Fruit fly (Drosophila melanogaster) whole organism, embryonic: ENCODE measurements around the gene glob3.
A peak's percentile ranks its signal among the peaks of the same experiment; 100 is the strongest.

Source experiments
- Aef1 ChIP-seq: fragments of 200-800 bp; sonication (Bioruptor generic); IDR thresholded peaks from 3 replicates; pipeline ENCODE4 v1.3.6; 2022; ENCODE audit warnings: missing biosample characterization, missing genetic modification characterization
- CG10267 ChIP-seq: fragments of 200-800 bp; sonication (Bioruptor generic); optimal IDR thresholded peaks from 2 replicates; lab custom pipeline; 2018; ENCODE audit warnings: missing biosample characterization, mild to moderate bottlenecking, missing genetic modification characterization, moderate library complexity
- CG10321 ChIP-seq: fragments of 200-800 bp; sonication (Bioruptor generic); IDR thresholded peaks from 2 replicates; pipeline ENCODE4 v1.3.6; 2022; ENCODE audit warnings: missing biosample characterization, missing genetic modification characterization
- CG10543 ChIP-seq: fragments of 200-800 bp; sonication (Bioruptor generic); optimal IDR thresholded peaks from 3 replicates; lab custom pipeline; 2017; ENCODE audit warnings: missing biosample characterization, mild to moderate bottlenecking, missing genetic modification characterization, moderate library complexity
- CG12071 ChIP-seq: fragments of 200-800 bp; sonication (Bioruptor generic); optimal IDR thresholded peaks from 3 replicates; lab custom pipeline; 2018; ENCODE audit warnings: missing biosample characterization, mild to moderate bottlenecking, missing genetic modification characterization
- CG13775 ChIP-seq: fragments of 200-800 bp; sonication (Bioruptor generic); optimal IDR thresholded peaks from 3 replicates; lab custom pipeline; 2017; ENCODE audit warnings: missing biosample characterization, mild to moderate bottlenecking, missing genetic modification characterization
- CG1529 ChIP-seq: fragments of 200-800 bp; sonication (Bioruptor generic); optimal IDR thresholded peaks from 3 replicates; lab custom pipeline; 2018; ENCODE audit warnings: missing biosample characterization, missing genetic modification characterization
- CG16815 ChIP-seq: fragments of 200-800 bp; sonication (Bioruptor generic); optimal IDR thresholded peaks from 3 replicates; lab custom pipeline; 2017; ENCODE audit warnings: missing biosample characterization, mild to moderate bottlenecking, missing genetic modification characterization
- CG17802 ChIP-seq: fragments of 200-800 bp; sonication (Bioruptor generic); optimal IDR thresholded peaks from 2 replicates; lab custom pipeline; 2018; ENCODE audit warnings: missing biosample characterization, mild to moderate bottlenecking, missing genetic modification characterization, moderate library complexity
- CG17912 ChIP-seq: fragments of 200-800 bp; sonication (Bioruptor generic); optimal IDR thresholded peaks from 2 replicates; lab custom pipeline; 2018; ENCODE audit warnings: missing biosample characterization, mild to moderate bottlenecking, missing genetic modification characterization
- CG2889 ChIP-seq: fragments of 200-800 bp; sonication (Bioruptor generic); IDR thresholded peaks from 3 replicates; pipeline ENCODE4 v1.3.6; 2022; ENCODE audit warnings: missing biosample characterization, missing genetic modification characterization
- CG33213 ChIP-seq: fragments of 200-800 bp; sonication (Bioruptor generic); optimal IDR thresholded peaks from 3 replicates; lab custom pipeline; 2016; ENCODE audit warnings: missing biosample characterization, missing genetic modification characterization
- CG3726 ChIP-seq: fragments of 200-800 bp; sonication (Bioruptor generic); IDR thresholded peaks from 3 replicates; pipeline ENCODE4, ENCODE4 v1.3.6; 2022; ENCODE audit warnings: missing biosample characterization, missing genetic modification characterization
- CG3995 ChIP-seq: fragments of 200-800 bp; sonication (Bioruptor generic); optimal IDR thresholded peaks from 3 replicates; lab custom pipeline; 2016; ENCODE audit warnings: missing biosample characterization, missing genetic modification characterization
- CG4854 ChIP-seq: fragments of 200-800 bp; sonication (Bioruptor generic); optimal IDR thresholded peaks from 2 replicates; lab custom pipeline; 2016; ENCODE audit warnings: missing biosample characterization, missing genetic modification characterization, inconsistent platforms
- CG5245 ChIP-seq: fragments of 200-800 bp; sonication (Bioruptor generic); optimal IDR thresholded peaks from 3 replicates; lab custom pipeline; 2016; ENCODE audit warnings: missing biosample characterization, missing genetic modification characterization
- CG6765 ChIP-seq: fragments of 200-800 bp; sonication (Bioruptor generic); optimal IDR thresholded peaks from 3 replicates; lab custom pipeline; 2017; ENCODE audit warnings: missing biosample characterization, mild to moderate bottlenecking, missing genetic modification characterization
- CG8924 ChIP-seq: fragments of 200-800 bp; optimal IDR thresholded peaks from 3 replicates; lab custom pipeline; 2019; ENCODE audit warnings: missing biosample characterization, mild to moderate bottlenecking, missing genetic modification characterization, moderate library complexity
- E2f1 ChIP-seq: fragments of 200-800 bp; sonication (Bioruptor generic); IDR thresholded peaks from 2 replicates; pipeline ENCODE4 v1.3.6; 2022; ENCODE audit warnings: missing biosample characterization, missing genetic modification characterization
- H15 ChIP-seq: fragments of 200-800 bp; sonication (Bioruptor generic); IDR thresholded peaks from 3 replicates; pipeline ENCODE4 v1.3.6; 2022; ENCODE audit warnings: missing biosample characterization, missing genetic modification characterization
- HLH54F ChIP-seq: fragments of 200-800 bp; sonication (Bioruptor generic); optimal IDR thresholded peaks from 3 replicates; lab custom pipeline; 2016; ENCODE audit warnings: missing biosample characterization, missing genetic modification characterization
- HmgD ChIP-seq: fragments of 200-800 bp; sonication (Bioruptor generic); optimal IDR thresholded peaks from 3 replicates; lab custom pipeline; 2016; ENCODE audit warnings: missing biosample characterization, missing genetic modification characterization
- Hmr ChIP-seq: fragments of 200-800 bp; sonication (Bioruptor generic); optimal IDR thresholded peaks from 3 replicates; lab custom pipeline; 2017; ENCODE audit warnings: mild to moderate bottlenecking, missing biosample characterization, missing genetic modification reagents, missing genetic modification characterization
- Max ChIP-seq: fragments of 200-800 bp; sonication (Bioruptor generic); optimal IDR thresholded peaks from 2 replicates; lab custom pipeline; 2016; ENCODE audit warnings: missing biosample characterization, mild to moderate bottlenecking, missing genetic modification characterization
- Nf-YA ChIP-seq: fragments of 200-800 bp; sonication (Bioruptor generic); IDR thresholded peaks from 2 replicates; pipeline ENCODE4 v1.3.6; 2022; ENCODE audit warnings: missing biosample characterization, missing genetic modification characterization
- Opbp ChIP-seq: fragments of 200-800 bp; sonication (Bioruptor generic); IDR thresholded peaks from 3 replicates; pipeline ENCODE4 v1.3.6; 2022; ENCODE audit warnings: missing biosample characterization, missing genetic modification characterization; ENCODE audit not compliant: partially characterized antibody
- Side ChIP-seq: fragments of 200-800 bp; sonication (Bioruptor generic); optimal IDR thresholded peaks from 2 replicates; lab custom pipeline; 2016; ENCODE audit warnings: missing biosample characterization, missing genetic modification characterization
- Ssrp ChIP-seq: fragments of 200-800 bp; sonication (Bioruptor generic); optimal IDR thresholded peaks from 2 replicates; lab custom pipeline; 2018; ENCODE audit warnings: missing biosample characterization, mild to moderate bottlenecking, missing genetic modification characterization, moderate library complexity
- Stat92E ChIP-seq, 3 experiments: fragments of >200 bp in 2 of 3; fragments of 200-800 bp in 1 of 3; sonication (Bioruptor generic) in 1 of 3; optimal IDR thresholded peaks; 2 replicates each; lab custom pipeline; 2017 to 2019; ENCODE audit warnings: missing biosample characterization in 3 of 3, missing genetic modification characterization in 3 of 3, mild to moderate bottlenecking in 1 of 3, moderate library complexity in 1 of 3
- chinmo ChIP-seq: fragments of 200-800 bp; sonication (Bioruptor generic); IDR thresholded peaks from 4 replicates; pipeline ENCODE4 v1.3.6; 2022; ENCODE audit warnings: missing biosample characterization, missing genetic modification characterization; ENCODE audit not compliant: partially characterized antibody
- chm ChIP-seq: fragments of 200-800 bp; sonication (Bioruptor generic); IDR thresholded peaks from 2 replicates; pipeline ENCODE4 v1.3.6; 2022; ENCODE audit warnings: missing biosample characterization, missing genetic modification characterization
- crol ChIP-seq: fragments of 200-800 bp; sonication (Bioruptor generic); IDR thresholded peaks from 2 replicates; pipeline ENCODE4 v1.3.6; 2022; ENCODE audit warnings: missing biosample characterization, missing genetic modification characterization
- disco-r ChIP-seq: fragments of 200-800 bp; sonication (Bioruptor generic); optimal IDR thresholded peaks from 2 replicates; lab custom pipeline; 2016; ENCODE audit warnings: missing biosample characterization, missing genetic modification characterization
- fd102C ChIP-seq: fragments of 200-800 bp; sonication (Bioruptor generic); optimal IDR thresholded peaks from 2 replicates; lab custom pipeline; 2018; ENCODE audit warnings: missing biosample characterization, mild to moderate bottlenecking, missing genetic modification characterization, moderate library complexity
- fd3F ChIP-seq: fragments of 200-800 bp; sonication (Bioruptor generic); optimal IDR thresholded peaks from 2 replicates; lab custom pipeline; 2018; ENCODE audit warnings: missing biosample characterization, mild to moderate bottlenecking, missing genetic modification characterization, moderate library complexity
- ftz-f1 ChIP-seq: fragments of 200-800 bp; sonication (Bioruptor generic); optimal IDR thresholded peaks from 2 replicates; lab custom pipeline; 2016; ENCODE audit warnings: missing biosample characterization, missing genetic modification characterization
- ken ChIP-seq: fragments of 200-800 bp; sonication (Bioruptor generic); IDR thresholded peaks from 3 replicates; pipeline ENCODE4 v1.3.6; 2022; ENCODE audit warnings: missing biosample characterization, missing genetic modification characterization
- klu ChIP-seq: fragments of 200-800 bp; sonication (Bioruptor generic); IDR thresholded peaks from 2 replicates; pipeline ENCODE4 v1.3.6; 2022; ENCODE audit warnings: missing biosample characterization, missing genetic modification characterization
- lov ChIP-seq, 2 experiments: fragments of 200-800 bp in 1 of 2; fragments of >200 bp in 1 of 2; sonication (Bioruptor generic) in 1 of 2; IDR thresholded peaks in 1 of 2; optimal IDR thresholded peaks in 1 of 2; 2 replicates in 1 of 2; 3 replicates in 1 of 2; pipeline versions ENCODE4 v1.3.6 to Lab custom; 2017 to 2022; ENCODE audit warnings: missing biosample characterization in 1 of 2, missing genetic modification characterization in 1 of 2
- maf-S ChIP-seq: fragments of 200-800 bp; sonication (Bioruptor generic); optimal IDR thresholded peaks from 2 replicates; lab custom pipeline; 2016; ENCODE audit warnings: missing biosample characterization, missing genetic modification characterization
- mld ChIP-seq: fragments of 200-800 bp; sonication (Bioruptor generic); IDR thresholded peaks from 3 replicates; pipeline ENCODE4 v1.3.6; 2022; ENCODE audit warnings: missing biosample characterization, missing genetic modification characterization; ENCODE audit not compliant: partially characterized antibody
- pan ChIP-seq, 4 experiments: fragments of >200 bp in 3 of 4; fragments of 200-800 bp in 1 of 4; sonication (Bioruptor generic) in 1 of 4; optimal IDR thresholded peaks in 3 of 4; IDR thresholded peaks in 1 of 4; 2 replicates each; pipeline versions ENCODE4 v1.3.6 to Lab custom; 2017 to 2022; ENCODE audit warnings: missing biosample characterization in 2 of 4, missing genetic modification characterization in 2 of 4, mixed read lengths in 1 of 4
- phol ChIP-seq: fragments of 200-800 bp; sonication (Bioruptor generic); optimal IDR thresholded peaks from 3 replicates; lab custom pipeline; 2018; ENCODE audit warnings: missing biosample characterization, mild to moderate bottlenecking, missing genetic modification characterization, moderate library complexity
- pros ChIP-seq: fragments of 200-800 bp; sonication (Bioruptor generic); optimal IDR thresholded peaks from 3 replicates; lab custom pipeline; 2019; ENCODE audit warnings: missing biosample characterization, mild to moderate bottlenecking, missing genetic modification characterization, moderate library complexity
- ro ChIP-seq: fragments of 200-800 bp; sonication (Bioruptor generic); IDR thresholded peaks from 2 replicates; pipeline ENCODE4 v1.3.6; 2022; ENCODE audit warnings: missing biosample characterization, missing genetic modification characterization
- sna ChIP-seq: fragments of 200-800 bp; sonication (Bioruptor generic); IDR thresholded peaks from 2 replicates; pipeline ENCODE4 v1.3.6; 2022; ENCODE audit warnings: missing biosample characterization, missing genetic modification characterization; ENCODE audit not compliant: partially characterized antibody
- so ChIP-seq: fragments of 200-800 bp; sonication (Bioruptor generic); IDR thresholded peaks from 3 replicates; pipeline ENCODE4 v1.3.6; 2022; ENCODE audit warnings: missing biosample characterization, missing genetic modification characterization
- tna ChIP-seq: fragments of 200-800 bp; sonication (Bioruptor generic); IDR thresholded peaks from 2 replicates; pipeline ENCODE4 v1.3.6; 2022; ENCODE audit warnings: missing biosample characterization, missing genetic modification characterization; ENCODE audit not compliant: partially characterized antibody
- ttk ChIP-seq: fragments of 200-800 bp; sonication (Bioruptor generic); IDR thresholded peaks from 2 replicates; pipeline ENCODE4 v2.1.2; 2022; ENCODE audit warnings: missing biosample characterization, missing genetic modification characterization

glob3 gene

dm6 chr3R:5824456-5824855, 5.4 kb upstream of the glob3 start, which contains the start of the genes Sec20 and dgrn (continued):
- TF ChIP-seq CG3995 (GFP tag; lab: Kevin White, UChicago) (peak; percentile 61), CG12071 (GFP tag; lab: Kevin White, UChicago) (no peak), CG6765 (GFP tag; lab: Kevin White, UChicago) (peak; percentile 9), pan (optimal IDR thresholded peaks at IDR 0.05; lab: Kevin White, UChicago) (no peak), pan (GFP tag; optimal IDR thresholded peaks at IDR 0.05 in 1 of 2, IDR thresholded peaks at IDR 0.05 in 1 of 2) (peak in 1 of 2 experiments; percentile 37), Hmr (GFP tag; lab: Kevin White, UChicago) (peak; percentile 70), maf-S (no peak), so (no peak; the same call in 2 of the 3 replicates), H15 (GFP tag; lab: Robert Waterston, UW) (no peak; the same call in 2 of the 3 replicates), CG10543 (GFP tag; lab: Kevin White, UChicago) (peak; percentile 53), chinmo (GFP tag; lab: Robert Waterston, UW) (peak; percentile 85; the same call in 3 of the 4 replicates), CG33213 (peak; percentile 20), lov (optimal IDR thresholded peaks at IDR 0.05; lab: Kevin White, UChicago) (no peak), lov (GFP tag; IDR thresholded peaks at IDR 0.05; lab: Robert Waterston, UW) (no peak), CG17802 (tag; lab: Kevin White, UChicago) (no peak), mld (GFP tag; lab: Robert Waterston, UW) (peak; percentile 92), HmgD (GFP tag; lab: Kevin White, UChicago) (no peak), ro (GFP tag; lab: Robert Waterston, UW) (no peak), CG16815 (GFP tag; lab: Kevin White, UChicago) (peak; percentile 35), CG10267 (tag; lab: Kevin White, UChicago) (peak; percentile 97), CG2889 (no peak), CG17912 (GFP tag; lab: Kevin White, UChicago) (no peak), crol (no peak), ttk (GFP tag; lab: Robert Waterston, UW) (0 out of 2 replicates have a peak, but pooled peaks have one; percentile 26), Aef1 (GFP tag; lab: Robert Waterston, UW) (peak; percentile 52; the same call in 2 of the 3 replicates), Opbp (GFP tag; lab: Robert Waterston, UW) (peak; percentile 94), ftz-f1 (GFP tag; lab: Kevin White, UChicago) (no peak), ken (GFP tag; lab: Robert Waterston, UW) (0 out of 3 replicates have a peak, but pooled peaks have one; percentile 49), fd3F (GFP tag; lab: Kevin White, UChicago) (peak; percentile 32), CG4854 (peak; percentile 50), E2f1 (GFP tag; lab: Robert Waterston, UW) (peak; percentile 42), tna (GFP tag; lab: Robert Waterston, UW) (peak; percentile 87), CG1529 (GFP tag; lab: Kevin White, UChicago) (no peak), Stat92E (GFP tag; optimal IDR thresholded peaks at IDR 0.05; lab: Kevin White, UChicago) (peak in 1 of 3 experiments; percentile 69), fd102C (GFP tag; lab: Kevin White, UChicago) (peak; percentile 15), CG8924 (tag; lab: Kevin White, UChicago) (peak; percentile 73), disco-r (GFP tag; lab: Kevin White, UChicago) (no peak), Side (no peak), Max (GFP tag; lab: Kevin White, UChicago) (peak; percentile 74), CG3726 (GFP tag; lab: Robert Waterston, UW) (no peak), klu (GFP tag; lab: Robert Waterston, UW) (no peak; the same call in 1 of the 2 replicates), Nf-YA (no peak), Ssrp (tag; lab: Kevin White, UChicago) (peak; percentile 59), pros (GFP tag; lab: Kevin White, UChicago) (no peak), CG10321 (GFP tag; lab: Robert Waterston, UW) (no peak), HLH54F (peak; percentile 23), CG13775 (peak; percentile 77), phol (tag; lab: Kevin White, UChicago) (peak; percentile 87), CG5245 (GFP tag; lab: Kevin White, UChicago) (peak; percentile 27), chm (GFP tag; lab: Robert Waterston, UW) (no peak), sna (GFP tag; lab: Robert Waterston, UW) (peak; percentile 95)
